Fruit fly (Drosophila melanogaster): ENCODE results near the gene Trax.

DNA sequence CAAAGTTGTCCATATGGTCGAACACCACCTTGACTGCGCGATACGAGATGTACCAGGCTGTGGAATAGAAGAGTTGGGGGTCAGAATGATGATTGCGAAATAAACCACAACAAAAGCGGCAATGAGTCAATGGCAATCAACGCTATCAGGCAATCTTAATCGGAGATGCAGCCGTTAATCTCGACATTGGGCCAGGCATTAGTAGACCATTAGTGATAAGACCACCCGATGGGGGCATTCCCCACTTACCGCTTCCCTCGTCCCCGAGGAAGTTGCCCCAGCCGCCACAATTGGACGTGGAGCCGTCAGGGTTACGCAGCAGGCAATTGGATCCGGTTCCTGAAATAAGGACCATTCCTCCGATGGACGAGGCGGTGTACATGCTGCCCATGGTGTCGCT, 22.4 kb upstream of the Trax start:
- no peak for TF ChIP-seq CG10669 (GFP tag; optimal IDR thresholded peaks at IDR 0.05)
- TF ChIP-seq CG1621 (tag; optimal IDR thresholded peaks at IDR 0.05): no peak
- no peak for TF ChIP-seq CG7368 (GFP tag; optimal IDR thresholded peaks at IDR 0.05)
- TF ChIP-seq CG15336 (GFP tag; IDR thresholded peaks at IDR 0.05): no peak
- TF ChIP-seq Sox14 (GFP tag; optimal IDR thresholded peaks at IDR 0.05): no peak
